Fruit fly (Drosophila melanogaster) whole organism: ENCODE results near the gene CG44094.

Source experiments
- CG8478 ChIP-seq: fragments of >200 bp; optimal IDR thresholded peaks from 2 replicates; lab custom pipeline; 2018; ENCODE audit warnings: inconsistent platforms
- EcR ChIP-seq, 2 experiments: fragments of >200 bp; optimal IDR thresholded peaks; 2 replicates each; lab custom pipeline; 2017; ENCODE audit warnings: missing biosample characterization in 2 of 2, missing genetic modification characterization in 2 of 2, missing genetic modification reagents in 2 of 2
- psq ChIP-seq: fragments of >200 bp; optimal IDR thresholded peaks from 2 replicates; lab custom pipeline; 2017
- usp ChIP-seq: fragments of >200 bp; optimal IDR thresholded peaks from 2 replicates; lab custom pipeline; 2017; ENCODE audit warnings: missing biosample characterization, missing genetic modification characterization, mixed read lengths

dm6 chr3R:14575718-14576187, 658 bp downstream of the CG44094 start, which contains the start of gene CG7987:
- TF ChIP-seq EcR (GFP tag; optimal IDR thresholded peaks at IDR 0.05; lab: Kevin White, UChicago) (no peak), psq (lab: Kevin White, UChicago) (peak; percentile 20), CG8478 (lab: Kevin White, UChicago) (no peak), usp (GFP tag; lab: Kevin White, UChicago) (no peak)
